Fruit fly (Drosophila melanogaster) whole organism, embryonic: ENCODE results near the gene TH1.
A peak's percentile ranks its signal among the peaks of the same experiment; 100 is the strongest.

ENCODE experiments used
- Ada2b ChIP-seq: fragments of 200-800 bp; sonication (Bioruptor generic); IDR thresholded peaks from 2 replicates; pipeline ENCODE4 v1.3.6; 2022; ENCODE audit warnings: missing biosample characterization, missing genetic modification characterization
- BEAF-32 ChIP-seq: fragments of 200-800 bp; sonication (Bioruptor generic); optimal IDR thresholded peaks from 3 replicates; lab custom pipeline; 2017; ENCODE audit warnings: missing biosample characterization, missing genetic modification characterization, mild to moderate bottlenecking, moderate library complexity, missing genetic modification reagents
- CG10321 ChIP-seq: fragments of 200-800 bp; sonication (Bioruptor generic); IDR thresholded peaks from 2 replicates; pipeline ENCODE4 v1.3.6; 2022; ENCODE audit warnings: missing biosample characterization, missing genetic modification characterization
- CG10543 ChIP-seq: fragments of 200-800 bp; sonication (Bioruptor generic); optimal IDR thresholded peaks from 3 replicates; lab custom pipeline; 2017; ENCODE audit warnings: missing biosample characterization, mild to moderate bottlenecking, missing genetic modification characterization, moderate library complexity
- CG12219 ChIP-seq: fragments of 200-800 bp; sonication (Bioruptor generic); optimal IDR thresholded peaks from 3 replicates; lab custom pipeline; 2018; ENCODE audit warnings: missing biosample characterization, mild to moderate bottlenecking, missing genetic modification characterization
- CG12391 ChIP-seq: fragments of 200-800 bp; sonication (Bioruptor generic); optimal IDR thresholded peaks from 3 replicates; lab custom pipeline; 2018; ENCODE audit warnings: missing biosample characterization, mild to moderate bottlenecking, missing genetic modification characterization, moderate library complexity
- CG13123 ChIP-seq: fragments of 200-800 bp; sonication (Bioruptor generic); optimal IDR thresholded peaks from 2 replicates; lab custom pipeline; 2016; ENCODE audit warnings: missing biosample characterization, missing genetic modification characterization
- CG13894 ChIP-seq: fragments of 200-800 bp; sonication (Bioruptor generic); optimal IDR thresholded peaks from 3 replicates; lab custom pipeline; 2018; ENCODE audit warnings: missing biosample characterization, mild to moderate bottlenecking, missing genetic modification characterization, moderate library complexity
- CG14014 ChIP-seq: fragments of 200-800 bp; sonication (Bioruptor generic); IDR thresholded peaks from 2 replicates; pipeline ENCODE4 v1.3.6; 2022; ENCODE audit warnings: missing biosample characterization, missing genetic modification characterization
- CG15514 ChIP-seq: fragments of 200-800 bp; sonication (Bioruptor generic); optimal IDR thresholded peaks from 3 replicates; lab custom pipeline; 2017; ENCODE audit warnings: missing biosample characterization, missing genetic modification characterization, mild to moderate bottlenecking, moderate library complexity, missing genetic modification reagents
- CoRest ChIP-seq: fragments of 200-800 bp; sonication (Bioruptor generic); optimal IDR thresholded peaks from 3 replicates; lab custom pipeline; 2018; ENCODE audit warnings: missing biosample characterization, mild to moderate bottlenecking, missing genetic modification characterization, moderate library complexity
- Dref ChIP-seq: fragments of 200-800 bp; sonication (Bioruptor generic); IDR thresholded peaks from 2 replicates; pipeline ENCODE4 v1.3.6; 2022; ENCODE audit warnings: missing biosample characterization, missing genetic modification characterization
- HLH3B ChIP-seq: fragments of 200-800 bp; sonication (Bioruptor generic); IDR thresholded peaks from 2 replicates; pipeline ENCODE4 v1.3.6; 2022; ENCODE audit warnings: missing biosample characterization, missing genetic modification characterization
- Hand ChIP-seq: fragments of 200-800 bp; sonication (Bioruptor generic); optimal IDR thresholded peaks from 2 replicates; lab custom pipeline; 2017; ENCODE audit warnings: mild to moderate bottlenecking, missing biosample characterization, missing genetic modification reagents, missing genetic modification characterization
- Lhr ChIP-seq: fragments of 200-800 bp; sonication (Bioruptor generic); optimal IDR thresholded peaks from 3 replicates; lab custom pipeline; 2017; ENCODE audit warnings: mild to moderate bottlenecking, missing biosample characterization, missing genetic modification reagents, missing genetic modification characterization
- MBD-R2 ChIP-seq: fragments of 200-800 bp; sonication (Bioruptor generic); IDR thresholded peaks from 2 replicates; pipeline ENCODE4 v1.3.6; 2022; ENCODE audit warnings: missing biosample characterization, missing genetic modification characterization
- Med ChIP-seq: fragments of 200-800 bp; sonication (Bioruptor generic); peaks from one replicate; lab custom pipeline; 2016; ENCODE audit warnings: missing biosample characterization, missing genetic modification characterization, mild to moderate bottlenecking, inconsistent platforms, moderate library complexity
- NK7.1 ChIP-seq: fragments of 200-800 bp; sonication (Bioruptor generic); optimal IDR thresholded peaks from 3 replicates; lab custom pipeline; 2016; ENCODE audit warnings: missing biosample characterization, missing genetic modification characterization
- Neu2 ChIP-seq: fragments of 200-800 bp; sonication (Bioruptor generic); optimal IDR thresholded peaks from 3 replicates; lab custom pipeline; 2016; ENCODE audit warnings: missing biosample characterization, missing genetic modification characterization, borderline replicate concordance
- Nf-YC ChIP-seq: fragments of 200-800 bp; optimal IDR thresholded peaks from 3 replicates; lab custom pipeline; 2019; ENCODE audit warnings: missing biosample characterization, mild to moderate bottlenecking, missing genetic modification characterization, moderate library complexity
- Rfx ChIP-seq: fragments of 200-800 bp; sonication (Bioruptor generic); IDR thresholded peaks from 2 replicates; pipeline ENCODE4 v1.3.6; 2022; ENCODE audit warnings: missing biosample characterization, missing genetic modification characterization
- Rx ChIP-seq: fragments of 200-800 bp; sonication (Bioruptor generic); IDR thresholded peaks from 2 replicates; pipeline ENCODE4 v1.3.6; 2022; ENCODE audit warnings: missing biosample characterization, missing genetic modification characterization
- Sox102F ChIP-seq: fragments of 200-800 bp; sonication (Bioruptor generic); optimal IDR thresholded peaks from 2 replicates; lab custom pipeline; 2018; ENCODE audit warnings: missing biosample characterization, mild to moderate bottlenecking, missing genetic modification characterization, moderate library complexity
- Sry-δ ChIP-seq: fragments of 200-800 bp; sonication (Bioruptor generic); optimal IDR thresholded peaks from 2 replicates; lab custom pipeline; 2016; ENCODE audit warnings: missing biosample characterization, missing genetic modification characterization
- TFAM ChIP-seq: fragments of 200-800 bp; sonication (Bioruptor generic); optimal IDR thresholded peaks from 2 replicates; lab custom pipeline; 2017; ENCODE audit warnings: missing biosample characterization, missing genetic modification characterization, inconsistent platforms
- ara ChIP-seq: fragments of 200-800 bp; sonication (Bioruptor generic); IDR thresholded peaks from 2 replicates; pipeline ENCODE4 v1.3.6; 2022; ENCODE audit warnings: missing biosample characterization, missing genetic modification characterization
- ase ChIP-seq: fragments of 200-800 bp; sonication (Bioruptor generic); IDR thresholded peaks from 3 replicates; pipeline ENCODE4 v1.3.6; 2022; ENCODE audit warnings: missing biosample characterization, missing genetic modification characterization
- ato ChIP-seq: fragments of 200-800 bp; sonication (Bioruptor generic); IDR thresholded peaks from 2 replicates; pipeline ENCODE4 v1.3.6; 2022; ENCODE audit warnings: missing biosample characterization, missing genetic modification characterization; ENCODE audit not compliant: partially characterized antibody
- bab2 ChIP-seq: fragments of 200-800 bp; sonication (Bioruptor generic); optimal IDR thresholded peaks from 2 replicates; lab custom pipeline; 2016; ENCODE audit warnings: missing biosample characterization, missing genetic modification characterization
- cg ChIP-seq: fragments of 200-800 bp; sonication (Bioruptor generic); optimal IDR thresholded peaks from 3 replicates; lab custom pipeline; 2019; ENCODE audit warnings: missing biosample characterization, mild to moderate bottlenecking, missing genetic modification characterization, moderate library complexity
- chinmo ChIP-seq: fragments of 200-800 bp; sonication (Bioruptor generic); IDR thresholded peaks from 4 replicates; pipeline ENCODE4 v1.3.6; 2022; ENCODE audit warnings: missing biosample characterization, missing genetic modification characterization; ENCODE audit not compliant: partially characterized antibody
- ci ChIP-seq: fragments of 200-800 bp; sonication (Bioruptor generic); IDR thresholded peaks from 3 replicates; pipeline ENCODE4 v1.3.6; 2022; ENCODE audit warnings: missing biosample characterization, missing genetic modification characterization
- corto ChIP-seq: fragments of 200-800 bp; sonication (Bioruptor generic); optimal IDR thresholded peaks from 2 replicates; lab custom pipeline; 2016; ENCODE audit warnings: missing biosample characterization, mild to moderate bottlenecking, missing genetic modification characterization, moderate library complexity
- crc ChIP-seq: fragments of 200-800 bp; sonication (Bioruptor generic); optimal IDR thresholded peaks from 2 replicates; lab custom pipeline; 2016; ENCODE audit warnings: missing biosample characterization, missing genetic modification characterization
- crol ChIP-seq: fragments of 200-800 bp; sonication (Bioruptor generic); IDR thresholded peaks from 2 replicates; pipeline ENCODE4 v1.3.6; 2022; ENCODE audit warnings: missing biosample characterization, missing genetic modification characterization
- danr ChIP-seq: fragments of 200-800 bp; sonication (Bioruptor generic); IDR thresholded peaks from 2 replicates; pipeline ENCODE4 v1.3.6; 2022; ENCODE audit warnings: missing biosample characterization, missing genetic modification characterization
- dmrt99B ChIP-seq: fragments of 200-800 bp; sonication (Bioruptor generic); optimal IDR thresholded peaks from 2 replicates; lab custom pipeline; 2018; ENCODE audit warnings: missing biosample characterization, mild to moderate bottlenecking, missing genetic modification characterization, moderate library complexity
- eyg ChIP-seq: fragments of 200-800 bp; sonication (Bioruptor generic); optimal IDR thresholded peaks from 3 replicates; lab custom pipeline; 2016; ENCODE audit warnings: missing biosample characterization, missing genetic modification characterization
- kni ChIP-seq: fragments of 200-800 bp; sonication (Bioruptor generic); optimal IDR thresholded peaks from 3 replicates; lab custom pipeline; 2017; ENCODE audit warnings: mild to moderate bottlenecking, missing biosample characterization, missing genetic modification reagents, missing genetic modification characterization
- knrl ChIP-seq: fragments of 200-800 bp; sonication (Bioruptor generic); IDR thresholded peaks from 3 replicates; pipeline ENCODE4 v1.3.6; 2022; ENCODE audit warnings: missing biosample characterization, missing genetic modification characterization; ENCODE audit not compliant: partially characterized antibody
- mam ChIP-seq: fragments of 200-800 bp; sonication (Bioruptor generic); optimal IDR thresholded peaks from 3 replicates; lab custom pipeline; 2016; ENCODE audit warnings: missing biosample characterization, missing genetic modification characterization
- nerfin-1 ChIP-seq: fragments of 200-800 bp; sonication (Bioruptor generic); optimal IDR thresholded peaks from 3 replicates; lab custom pipeline; 2019; ENCODE audit warnings: missing biosample characterization, mild to moderate bottlenecking, missing genetic modification characterization, moderate library complexity
- odd ChIP-seq: fragments of 200-800 bp; sonication (Bioruptor generic); optimal IDR thresholded peaks from 2 replicates; lab custom pipeline; 2017; ENCODE audit warnings: missing biosample characterization, mild to moderate bottlenecking, missing genetic modification characterization
- pan ChIP-seq, 4 experiments: fragments of >200 bp in 3 of 4; fragments of 200-800 bp in 1 of 4; sonication (Bioruptor generic) in 1 of 4; optimal IDR thresholded peaks in 3 of 4; IDR thresholded peaks in 1 of 4; 2 replicates each; pipeline versions ENCODE4 v1.3.6 to Lab custom; 2017 to 2022; ENCODE audit warnings: missing biosample characterization in 2 of 4, missing genetic modification characterization in 2 of 4, mixed read lengths in 1 of 4
- pfk ChIP-seq: fragments of 200-800 bp; sonication (Bioruptor generic); optimal IDR thresholded peaks from 2 replicates; lab custom pipeline; 2018; ENCODE audit warnings: missing biosample characterization, mild to moderate bottlenecking, missing genetic modification characterization, moderate library complexity
- pros ChIP-seq: fragments of 200-800 bp; sonication (Bioruptor generic); optimal IDR thresholded peaks from 3 replicates; lab custom pipeline; 2019; ENCODE audit warnings: missing biosample characterization, mild to moderate bottlenecking, missing genetic modification characterization, moderate library complexity
- ro ChIP-seq: fragments of 200-800 bp; sonication (Bioruptor generic); IDR thresholded peaks from 2 replicates; pipeline ENCODE4 v1.3.6; 2022; ENCODE audit warnings: missing biosample characterization, missing genetic modification characterization
- so ChIP-seq: fragments of 200-800 bp; sonication (Bioruptor generic); IDR thresholded peaks from 3 replicates; pipeline ENCODE4 v1.3.6; 2022; ENCODE audit warnings: missing biosample characterization, missing genetic modification characterization
- ttk ChIP-seq: fragments of 200-800 bp; sonication (Bioruptor generic); IDR thresholded peaks from 2 replicates; pipeline ENCODE4 v2.1.2; 2022; ENCODE audit warnings: missing biosample characterization, missing genetic modification characterization
- wor ChIP-seq: fragments of 200-800 bp; sonication (Bioruptor generic); IDR thresholded peaks from 2 replicates; pipeline ENCODE4 v1.3.6; 2022; ENCODE audit warnings: missing biosample characterization, missing genetic modification characterization

The TH1 gene

dm6 chrX:16426478-16427052 is 35.3 kb upstream of the TH1 start (continued):
- TF ChIP-seq ro (GFP tag; lab: Robert Waterston, UW): no peak
- TF ChIP-seq BEAF-32: peak; percentile 9
- no peak for TF ChIP-seq chinmo (GFP tag; lab: Robert Waterston, UW)
- peak; percentile 20 for TF ChIP-seq nerfin-1 (tag; lab: Kevin White, UChicago)
- 0 out of 3 replicates have a peak, but pooled peaks have one; percentile 26 for TF ChIP-seq ci
- TF ChIP-seq CoRest: peak; percentile 1
- no peak for TF ChIP-seq Sry-δ (GFP tag; lab: Kevin White, UChicago)
- no peak for TF ChIP-seq mam (GFP tag; lab: Kevin White, UChicago)
- TF ChIP-seq MBD-R2 (GFP tag; lab: Robert Waterston, UW): 0 out of 2 replicates have a peak, but pooled peaks have one; percentile 18
- no peak for TF ChIP-seq kni (GFP tag; lab: Kevin White, UChicago)
- TF ChIP-seq Hand (GFP tag; lab: Kevin White, UChicago): no peak
- no peak for TF ChIP-seq danr (GFP tag; lab: Robert Waterston, UW)
- peak; percentile 47 for TF ChIP-seq Dref
- TF ChIP-seq cg (GFP tag; lab: Kevin White, UChicago): peak; percentile 8
- peak; percentile 15 for TF ChIP-seq CG13894 (tag; lab: Kevin White, UChicago)
- 0 out of 3 replicates have a peak, but pooled peaks have one; percentile 36 for TF ChIP-seq so (GFP tag; lab: Robert Waterston, UW)
- no peak for TF ChIP-seq knrl
- no peak for TF ChIP-seq Nf-YC (tag; lab: Kevin White, UChicago)
- TF ChIP-seq Sox102F: no peak
- TF ChIP-seq bab2: no peak
- TF ChIP-seq pros (GFP tag; lab: Kevin White, UChicago): peak; percentile 88
- TF ChIP-seq ase (GFP tag; lab: Robert Waterston, UW): no peak
- no peak for TF ChIP-seq CG13123
- TF ChIP-seq odd (GFP tag; lab: Kevin White, UChicago): peak; percentile 8
- TF ChIP-seq Rfx (GFP tag; lab: Robert Waterston, UW): no peak
- no peak for TF ChIP-seq ara (GFP tag; lab: Robert Waterston, UW)
- no peak for TF ChIP-seq ttk (GFP tag; lab: Robert Waterston, UW)
- TF ChIP-seq pan (optimal IDR thresholded peaks at IDR 0.05; lab: Kevin White, UChicago): no peak
- no peak for TF ChIP-seq pan (GFP tag; optimal IDR thresholded peaks at IDR 0.05 in 1 of 2, IDR thresholded peaks at IDR 0.05 in 1 of 2)
- TF ChIP-seq Ada2b (GFP tag; lab: Robert Waterston, UW): no peak
- TF ChIP-seq CG15514 (GFP tag; lab: Kevin White, UChicago): peak; percentile 1
- no peak for TF ChIP-seq TFAM (GFP tag; lab: Kevin White, UChicago)
- no peak for TF ChIP-seq Neu2 (GFP tag; lab: Kevin White, UChicago)
- TF ChIP-seq HLH3B (GFP tag; lab: Robert Waterston, UW): no peak
- TF ChIP-seq crol (GFP tag; lab: Robert Waterston, UW): peak; percentile 68
- TF ChIP-seq CG12219 (GFP tag; lab: Kevin White, UChicago): peak; percentile 5
- no peak for TF ChIP-seq wor
- TF ChIP-seq NK7.1: no peak
- no peak for TF ChIP-seq eyg
- TF ChIP-seq CG10321 (GFP tag; lab: Robert Waterston, UW): no peak
- no peak for TF ChIP-seq CG10543 (GFP tag; lab: Kevin White, UChicago)
- peak; percentile 4 for TF ChIP-seq CG12391
- TF ChIP-seq ato: no peak
- no peak for TF ChIP-seq pfk (GFP tag; lab: Kevin White, UChicago)
- no peak for TF ChIP-seq corto (GFP tag; lab: Kevin White, UChicago)
- TF ChIP-seq dmrt99B (tag; lab: Kevin White, UChicago): peak; percentile 8
- peak; percentile 69 for TF ChIP-seq Med (GFP tag; lab: Kevin White, UChicago)
- no peak for TF ChIP-seq CG14014 (GFP tag; lab: Robert Waterston, UW)
- no peak for TF ChIP-seq crc
- no peak for TF ChIP-seq Lhr
- no peak for TF ChIP-seq Rx (GFP tag; lab: Robert Waterston, UW)
